Worm (Caenorhabditis elegans) whole organism, early embryonic: ENCODE data around the gene col-145.

Source experiments
- B0310.2 ChIP-seq: sonication (generic microtip); optimal IDR thresholded peaks from 2 replicates; lab custom pipeline; 2016; ENCODE audit warnings: mild to moderate bottlenecking, missing genetic modification characterization, missing compliant biosample characterization
- F13C5.2 ChIP-seq: sonication (generic microtip); optimal IDR thresholded peaks from 2 replicates; lab custom pipeline; 2017; ENCODE audit warnings: mild to moderate bottlenecking, missing genetic modification characterization, inconsistent platforms, missing compliant biosample characterization
- aly-1 ChIP-seq: sonication (generic microtip); optimal IDR thresholded peaks from 2 replicates; lab custom pipeline; 2016; ENCODE audit warnings: missing genetic modification characterization, missing compliant biosample characterization
- ama-1 ChIP-seq: fragments of 150-350 bp; optimal IDR thresholded peaks from 2 replicates; lab custom pipeline; 2014
- ceh-13 ChIP-seq: fragments of 200-800 bp; sonication (Bioruptor generic); optimal IDR thresholded peaks from 2 replicates; lab custom pipeline; 2018; ENCODE audit warnings: mild to moderate bottlenecking, missing genetic modification characterization, missing compliant biosample characterization
- ceh-36 ChIP-seq: sonication (generic microtip); optimal IDR thresholded peaks from 2 replicates; lab custom pipeline; 2016; ENCODE audit warnings: missing genetic modification characterization, inconsistent platforms, missing compliant biosample characterization
- ets-7 ChIP-seq: sonication (generic microtip); optimal IDR thresholded peaks from 2 replicates; lab custom pipeline; 2016; ENCODE audit warnings: missing genotype, missing genetic modification characterization, missing compliant biosample characterization
- flt-1 ChIP-seq: fragments of 200-800 bp; sonication (Bioruptor generic); IDR thresholded peaks from 2 replicates; pipeline ENCODE4 v1.3.6; 2022; ENCODE audit warnings: missing genetic modification characterization, missing compliant biosample characterization
- hmbx-1 ChIP-seq: sonication (generic microtip); optimal IDR thresholded peaks from 2 replicates; lab custom pipeline; 2016; ENCODE audit warnings: mild to moderate bottlenecking, missing genetic modification characterization, missing compliant biosample characterization
- hmg-4 ChIP-seq: fragments of 200-800 bp; sonication (Bioruptor generic); optimal IDR thresholded peaks from 2 replicates; lab custom pipeline; 2018; ENCODE audit warnings: mild to moderate bottlenecking, missing genetic modification characterization, missing compliant biosample characterization
- hnd-1 ChIP-seq: sonication (generic microtip); optimal IDR thresholded peaks from 2 replicates; lab custom pipeline; 2016; ENCODE audit warnings: missing genetic modification characterization, missing compliant biosample characterization
- pes-1 ChIP-seq: fragments of 200-800 bp; sonication (Bioruptor generic); IDR thresholded peaks from 2 replicates; pipeline ENCODE4 v1.3.6; 2022; ENCODE audit warnings: missing genetic modification reagents, missing genetic modification characterization, missing compliant biosample characterization
- scrt-1 ChIP-seq: fragments of 200-800 bp; sonication (Bioruptor generic); IDR thresholded peaks from 2 replicates; pipeline ENCODE4 v1.3.6; 2022; ENCODE audit warnings: missing genetic modification characterization, missing compliant biosample characterization
- sea-1 ChIP-seq: fragments of 200-800 bp; sonication (Bioruptor generic); conservative IDR thresholded peaks from 2 replicates; pipeline ENCODE4 v1.3.6; 2022; ENCODE audit warnings: missing genetic modification characterization, missing compliant biosample characterization
- tbx-11 ChIP-seq: fragments of 200-800 bp; sonication (Bioruptor generic); IDR thresholded peaks from 2 replicates; pipeline ENCODE4 v1.3.6; 2022; ENCODE audit warnings: missing genetic modification characterization, missing compliant biosample characterization
- tbx-37 ChIP-seq: fragments of 200-800 bp; sonication (Bioruptor generic); conservative IDR thresholded peaks from 2 replicates; pipeline ENCODE4 v1.3.6; 2022; ENCODE audit warnings: missing genetic modification reagents, missing genetic modification characterization, missing compliant biosample characterization
- tra-4 ChIP-seq: sonication (generic microtip); optimal IDR thresholded peaks from 2 replicates; lab custom pipeline; 2017; ENCODE audit warnings: missing genetic modification characterization, missing compliant biosample characterization

Gene col-145

DNA sequence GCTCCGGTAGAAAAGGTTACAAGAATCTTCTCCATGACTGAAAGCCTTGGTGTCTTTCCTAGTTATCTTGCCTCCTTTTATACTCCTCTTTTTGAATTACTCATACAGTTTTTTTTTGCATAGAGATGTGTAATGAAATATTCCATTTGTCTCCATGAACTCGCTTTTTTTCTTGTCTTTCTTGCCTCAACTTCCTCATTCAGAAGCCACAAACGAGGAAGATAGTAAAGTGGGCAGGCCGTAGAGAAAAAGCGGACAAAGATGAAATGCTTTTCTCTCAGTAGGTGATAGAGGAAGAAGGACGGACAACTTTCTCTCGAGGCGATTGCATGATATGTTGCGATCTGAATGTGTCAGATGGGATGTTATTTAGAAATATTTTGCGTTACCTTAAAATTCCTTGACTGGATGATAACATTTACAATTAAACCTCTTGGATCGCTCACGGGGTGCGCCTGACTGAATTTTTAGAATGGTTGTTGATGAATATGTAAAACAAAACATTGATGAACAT, at the start of gene col-145:
Gene col-145, minus strand, starts transcription at position 51 of the 514 bp plus-strand sequence.
- no peak for TF ChIP-seq ets-7 (tag; lab: Kevin White, UChicago)
- no peak for TF ChIP-seq tbx-11 (GFP tag; lab: Robert Waterston, UW)
- TF ChIP-seq pes-1 (GFP tag; lab: Robert Waterston, UW): no peak
- no peak for TF ChIP-seq hnd-1 (tag; lab: Kevin White, UChicago)
- no peak for TF ChIP-seq ama-1
- TF ChIP-seq aly-1 (tag; lab: Kevin White, UChicago): no peak
- TF ChIP-seq sea-1 (GFP tag; lab: Robert Waterston, UW): no peak
- no peak for TF ChIP-seq ceh-13 (GFP tag; lab: Kevin White, UChicago)

DNA sequence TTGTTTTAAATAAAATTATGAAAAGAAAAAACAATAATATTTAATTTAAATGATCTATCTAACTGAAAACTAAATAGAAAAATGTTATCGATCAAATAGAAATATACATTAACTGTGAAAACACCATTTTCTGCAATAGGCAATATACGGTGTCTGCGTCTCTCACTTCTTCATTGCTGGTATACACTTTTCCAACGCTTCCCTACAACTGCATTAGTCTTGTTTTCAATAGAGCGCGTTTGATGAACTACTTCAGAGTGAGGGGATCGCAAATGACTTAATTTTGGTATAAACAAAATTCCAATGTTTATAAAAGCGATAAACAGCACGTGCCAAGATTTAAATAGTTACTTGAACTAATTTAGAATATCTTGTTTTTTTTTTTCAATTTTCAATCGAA, 49.7 kb upstream of the col-145 start:
- TF ChIP-seq aly-1 (tag; lab: Kevin White, UChicago) (no peak), scrt-1 (GFP tag; lab: Robert Waterston, UW) (no peak), ceh-36 (tag; lab: Kevin White, UChicago) (no peak), ama-1 (no peak), hmbx-1 (tag; lab: Kevin White, UChicago) (no peak), hnd-1 (tag; lab: Kevin White, UChicago) (no peak), flt-1 (GFP tag; lab: Robert Waterston, UW) (no peak), sea-1 (GFP tag; lab: Robert Waterston, UW) (no peak)

DNA sequence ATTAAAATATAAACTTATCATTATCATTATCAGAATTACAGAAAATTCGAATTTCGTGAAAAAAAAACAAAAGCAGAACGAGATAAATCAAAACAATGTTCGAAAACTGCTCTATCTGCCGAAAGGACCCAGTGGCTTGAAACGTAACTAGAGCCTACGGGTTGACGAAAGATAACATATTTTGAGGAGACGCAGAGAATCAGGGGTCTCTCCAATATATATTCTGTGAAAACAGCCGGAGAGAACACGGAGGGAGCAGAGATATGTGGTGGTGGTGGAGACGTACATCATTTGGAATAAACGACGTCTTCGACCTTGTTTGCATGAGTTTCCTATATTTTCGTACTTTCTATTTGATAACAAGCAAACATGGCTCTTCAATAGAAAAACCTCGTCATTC, 46.1 kb upstream of the col-145 start:
- no peak for TF ChIP-seq flt-1 (GFP tag; lab: Robert Waterston, UW)
- TF ChIP-seq ama-1: no peak
- TF ChIP-seq ceh-13 (GFP tag; lab: Kevin White, UChicago): no peak
- no peak for TF ChIP-seq ceh-36 (tag; lab: Kevin White, UChicago)
- no peak for TF ChIP-seq tbx-11 (GFP tag; lab: Robert Waterston, UW)
- no peak for TF ChIP-seq F13C5.2 (tag; lab: Kevin White, UChicago)
- TF ChIP-seq ets-7 (tag; lab: Kevin White, UChicago): no peak
- TF ChIP-seq hmg-4 (GFP tag; lab: Kevin White, UChicago): no peak
- TF ChIP-seq sea-1 (GFP tag; lab: Robert Waterston, UW): no peak
- no peak for TF ChIP-seq scrt-1 (GFP tag; lab: Robert Waterston, UW)
- TF ChIP-seq hnd-1 (tag; lab: Kevin White, UChicago): no peak
- TF ChIP-seq hmbx-1 (tag; lab: Kevin White, UChicago): no peak
- no peak for TF ChIP-seq tra-4
- no peak for TF ChIP-seq pes-1 (GFP tag; lab: Robert Waterston, UW)
- no peak for TF ChIP-seq B0310.2

DNA sequence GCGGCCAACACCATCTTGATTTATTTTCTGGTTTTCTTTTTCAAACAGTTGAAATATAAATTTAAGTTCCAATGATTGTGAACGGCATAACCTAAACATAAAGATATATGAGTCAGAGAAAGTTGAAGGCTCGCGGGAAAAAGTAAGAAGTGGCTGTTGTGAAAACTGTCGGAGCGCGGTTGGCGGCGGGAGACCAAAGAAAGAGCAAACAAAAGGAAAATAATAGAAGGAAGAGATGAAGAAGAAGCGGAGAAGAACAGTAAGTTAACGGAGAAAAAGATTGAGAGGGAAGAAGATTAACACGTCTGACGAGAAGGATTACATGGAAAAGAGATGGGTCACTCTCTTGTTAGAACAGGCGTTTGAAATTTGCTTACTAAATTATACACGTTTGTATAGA, 44.6 kb upstream of the col-145 start, which contains the start of gene inx-10:
Gene inx-10, minus strand, starts transcription at position 101 of the 400 bp plus-strand sequence.
- no peak for TF ChIP-seq B0310.2
- no peak for TF ChIP-seq hmg-4 (GFP tag; lab: Kevin White, UChicago)
- no peak for TF ChIP-seq ama-1
- no peak for TF ChIP-seq tbx-11 (GFP tag; lab: Robert Waterston, UW)
- no peak for TF ChIP-seq flt-1 (GFP tag; lab: Robert Waterston, UW)
- TF ChIP-seq tra-4: no peak
- no peak for TF ChIP-seq sea-1 (GFP tag; lab: Robert Waterston, UW)
- no peak for TF ChIP-seq ceh-36 (tag; lab: Kevin White, UChicago)
- no peak for TF ChIP-seq tbx-37 (GFP tag; lab: Robert Waterston, UW)
- no peak for TF ChIP-seq hnd-1 (tag; lab: Kevin White, UChicago)
- TF ChIP-seq ets-7 (tag; lab: Kevin White, UChicago): no peak
- TF ChIP-seq pes-1 (GFP tag; lab: Robert Waterston, UW): no peak
- TF ChIP-seq scrt-1 (GFP tag; lab: Robert Waterston, UW): no peak
- TF ChIP-seq F13C5.2 (tag; lab: Kevin White, UChicago): no peak
- TF ChIP-seq hmbx-1 (tag; lab: Kevin White, UChicago): no peak
- no peak for TF ChIP-seq aly-1 (tag; lab: Kevin White, UChicago)
- no peak for TF ChIP-seq ceh-13 (GFP tag; lab: Kevin White, UChicago)

DNA sequence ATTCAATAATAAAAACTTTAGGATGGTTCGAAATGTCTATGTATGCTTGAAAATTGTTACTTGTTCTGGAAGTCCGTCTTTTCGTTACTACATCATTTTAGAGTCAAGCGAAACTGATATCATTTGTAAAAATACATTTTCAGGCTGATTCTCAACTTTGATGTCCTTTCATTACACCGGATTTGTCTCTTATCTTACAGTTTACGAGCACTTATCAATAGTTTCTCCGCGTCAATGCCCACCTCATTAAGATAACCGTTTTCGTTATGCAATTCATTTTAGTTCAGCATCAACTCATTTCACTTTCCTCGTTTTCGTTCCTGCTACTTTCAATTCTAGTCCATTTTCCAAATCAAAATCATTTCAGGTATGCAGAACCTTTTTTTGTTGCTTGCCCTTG, 39.9 kb upstream of the col-145 start, which contains the start of gene asp-2:
Gene asp-2, plus strand, starts transcription at position 368 of the 400 bp plus-strand sequence.
- TF ChIP-seq hmbx-1 (tag; lab: Kevin White, UChicago) (no peak), flt-1 (GFP tag; lab: Robert Waterston, UW) (no peak), sea-1 (GFP tag; lab: Robert Waterston, UW) (no peak), tbx-11 (GFP tag; lab: Robert Waterston, UW) (no peak), ama-1 (no peak), scrt-1 (GFP tag; lab: Robert Waterston, UW) (no peak), hmg-4 (GFP tag; lab: Kevin White, UChicago) (no peak), hnd-1 (tag; lab: Kevin White, UChicago) (no peak), aly-1 (tag; lab: Kevin White, UChicago) (no peak), B0310.2 (no peak), pes-1 (GFP tag; lab: Robert Waterston, UW) (no peak), ets-7 (tag; lab: Kevin White, UChicago) (no peak), F13C5.2 (tag; lab: Kevin White, UChicago) (no peak), ceh-13 (GFP tag; lab: Kevin White, UChicago) (no peak), ceh-36 (tag; lab: Kevin White, UChicago) (no peak), tbx-37 (GFP tag; lab: Robert Waterston, UW) (no peak), tra-4 (no peak)

DNA sequence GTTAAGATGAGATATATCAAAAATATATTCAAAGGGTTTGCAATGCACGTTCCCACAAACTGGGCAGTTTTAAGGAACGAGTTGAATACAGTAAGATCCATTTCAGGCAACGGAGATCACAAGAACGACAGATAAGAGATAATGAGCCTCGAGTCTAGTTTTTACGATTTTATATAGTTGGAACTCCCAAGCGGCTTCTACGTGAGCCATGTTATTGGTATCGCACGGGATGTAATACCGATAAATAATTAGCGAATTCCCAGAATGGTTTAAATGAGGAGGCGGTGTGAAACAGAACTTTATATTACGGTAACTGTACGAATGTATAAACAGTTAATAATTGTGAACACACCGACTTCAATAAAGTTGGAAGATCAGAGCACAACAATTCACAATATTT, 36.1 kb upstream of the col-145 start, which contains the start of gene str-177:
Gene str-177, minus strand, starts transcription at position 101 of the 400 bp plus-strand sequence.
- no peak for TF ChIP-seq hmbx-1 (tag; lab: Kevin White, UChicago)
- TF ChIP-seq B0310.2: no peak
- TF ChIP-seq tbx-37 (GFP tag; lab: Robert Waterston, UW): no peak
- no peak for TF ChIP-seq sea-1 (GFP tag; lab: Robert Waterston, UW)
- TF ChIP-seq flt-1 (GFP tag; lab: Robert Waterston, UW): no peak
- TF ChIP-seq ama-1: no peak

DNA sequence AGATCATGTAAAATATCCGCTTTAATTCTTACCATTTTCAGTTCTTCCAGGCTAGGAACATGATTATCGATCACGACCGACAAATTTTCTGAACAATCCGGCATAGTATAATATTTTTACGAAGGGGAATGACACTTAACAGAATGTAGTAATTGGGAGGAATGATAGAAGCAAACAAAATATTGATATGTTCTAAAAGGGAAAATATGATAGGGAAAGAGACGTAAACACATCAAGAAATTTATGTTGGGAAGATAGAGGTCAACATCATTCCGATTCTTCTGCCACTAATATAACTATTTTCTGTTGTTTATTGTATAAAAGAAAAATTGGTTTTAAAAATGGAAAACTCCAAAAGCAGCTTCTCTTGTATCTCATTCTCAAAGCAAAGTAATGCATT, 34.3 kb upstream of the col-145 start, which contains the start of gene C24B5.4:
Gene C24B5.4, minus strand, starts transcription at position 206 of the 400 bp plus-strand sequence.
- TF ChIP-seq tbx-37 (GFP tag; lab: Robert Waterston, UW) (no peak), tra-4 (no peak)
